Worm (Caenorhabditis elegans): ENCODE results near the gene H03G16.7.

Gene H03G16.7

ce11 chrX:15069242-15069641, 13.4 kb upstream of the H03G16.7 start, which contains the start of gene mam-6:
Gene mam-6 (minus strand): TSS chrX:15069342.
- TF ChIP-seq C08G9.2 (tag; optimal IDR thresholded peaks at IDR 0.05) = no peak
- no peak for TF ChIP-seq madf-2 (tag; optimal IDR thresholded peaks at IDR 0.05)
- no peak for TF ChIP-seq unc-42 (tag; optimal IDR thresholded peaks at IDR 0.05)
- TF ChIP-seq unc-55 (GFP tag; optimal IDR thresholded peaks at IDR 0.05) = no peak
- TF ChIP-seq K09A11.1 (tag; optimal IDR thresholded peaks at IDR 0.05; ENCODE audit: insufficient read depth) = no peak
- TF ChIP-seq sdc-2 (tag; optimal IDR thresholded peaks at IDR 0.05) = no peak
- TF ChIP-seq ceh-30 (tag; optimal IDR thresholded peaks at IDR 0.05) = no peak

ce11 chrX:15060303-15060702, 4.5 kb upstream of the H03G16.7 start, which contains the start of gene fbxa-96:
Gene fbxa-96 (minus strand): TSS chrX:15060403.
- TF ChIP-seq hlh-6 (tag; optimal IDR thresholded peaks at IDR 0.05) (no peak), npax-4 (tag; optimal IDR thresholded peaks at IDR 0.05) (no peak), ceh-30 (tag; optimal IDR thresholded peaks at IDR 0.05) (no peak), hlh-13 (GFP tag; optimal IDR thresholded peaks at IDR 0.05) (no peak), nhr-232 (tag; optimal IDR thresholded peaks at IDR 0.05) (no peak), T23F11.4 (GFP tag; optimal IDR thresholded peaks at IDR 0.05) (no peak)

- TF ChIP-seq ref-2 (tag; optimal IDR thresholded peaks at IDR 0.05) (no peak), C38D4.7 (GFP tag; optimal IDR thresholded peaks at IDR 0.05) (no peak), fax-1 (tag; optimal IDR thresholded peaks at IDR 0.05) (no peak), ceh-45 (GFP tag; IDR thresholded peaks at IDR 0.05) (no peak), ceh-48 (tag; optimal IDR thresholded peaks at IDR 0.05) (no peak), fkh-10 (GFP tag; optimal IDR thresholded peaks at IDR 0.05) (no peak)
Measured at ce11 chrX:15057900-15058299, 2.1 kb upstream of the H03G16.7 start.

ce11 chrX:15056737-15057136, 923 bp upstream of the H03G16.7 start, which contains the start of gene H03G16.5:
Gene H03G16.5 (minus strand): TSS chrX:15056837.
- TF ChIP-seq hlh-30 (tag; optimal IDR thresholded peaks at IDR 0.05; ENCODE audit: insufficient read depth) (no peak), fax-1 (tag; optimal IDR thresholded peaks at IDR 0.05) (no peak), tbx-2 (tag; optimal IDR thresholded peaks at IDR 0.05) (no peak)

ce11 chrX:15053223-15053933, 2.4 kb downstream of the H03G16.7 start, which contains the start of gene H03G16.1:
Gene H03G16.1 (plus strand): TSS chrX:15053883.
- TF ChIP-seq nfya-1 (tag; optimal IDR thresholded peaks at IDR 0.05) (no peak), pag-3 (tag; optimal IDR thresholded peaks at IDR 0.05; ENCODE audit: borderline replicate concordance) (no peak), eyg-1 (tag; optimal IDR thresholded peaks at IDR 0.05) (no peak), dmd-4 (tag; optimal IDR thresholded peaks at IDR 0.05; ENCODE audit: borderline replicate concordance) (no peak), ceh-14 (tag; optimal IDR thresholded peaks at IDR 0.05) (no peak), pha-2 (tag; optimal IDR thresholded peaks at IDR 0.05) (no peak), Y22D7AL.16 (tag; optimal IDR thresholded peaks at IDR 0.05) (no peak), unc-42 (tag; optimal IDR thresholded peaks at IDR 0.05) (no peak), C08G9.2 (tag; optimal IDR thresholded peaks at IDR 0.05) (no peak), T23F11.4 (GFP tag; optimal IDR thresholded peaks at IDR 0.05) (no peak), ceh-22 (tag; optimal IDR thresholded peaks at IDR 0.05) (no peak), madf-2 (tag; optimal IDR thresholded peaks at IDR 0.05) (no peak), mec-3 (tag; optimal IDR thresholded peaks at IDR 0.05; ENCODE audit: borderline replicate concordance) (no peak), ceh-19 (GFP tag; optimal IDR thresholded peaks at IDR 0.05) (no peak)

ce11 chrX:15052385-15052784, 3.4 kb downstream of the H03G16.7 start, which contains the start of gene H03G16.6:
Gene H03G16.6 (plus strand): TSS chrX:15052685.
- TF ChIP-seq ceh-24 (tag; optimal IDR thresholded peaks at IDR 0.05) (no peak), ceh-34 (tag; optimal IDR thresholded peaks at IDR 0.05) (no peak), tbx-7 (tag; optimal IDR thresholded peaks at IDR 0.05) (no peak), C08G9.2 (tag; optimal IDR thresholded peaks at IDR 0.05) (no peak), ceh-30 (tag; optimal IDR thresholded peaks at IDR 0.05) (no peak), fkh-10 (GFP tag; optimal IDR thresholded peaks at IDR 0.05) (no peak), pros-1 (tag; optimal IDR thresholded peaks at IDR 0.05) (no peak), ahr-1 (tag; optimal IDR thresholded peaks at IDR 0.05) (no peak), T23F11.4 (GFP tag; optimal IDR thresholded peaks at IDR 0.05) (no peak)

All from whole organism, late embryonic.